Worm (Caenorhabditis elegans): ENCODE measurements around the gene C02C6.14.

The C02C6.14 gene

DNA sequence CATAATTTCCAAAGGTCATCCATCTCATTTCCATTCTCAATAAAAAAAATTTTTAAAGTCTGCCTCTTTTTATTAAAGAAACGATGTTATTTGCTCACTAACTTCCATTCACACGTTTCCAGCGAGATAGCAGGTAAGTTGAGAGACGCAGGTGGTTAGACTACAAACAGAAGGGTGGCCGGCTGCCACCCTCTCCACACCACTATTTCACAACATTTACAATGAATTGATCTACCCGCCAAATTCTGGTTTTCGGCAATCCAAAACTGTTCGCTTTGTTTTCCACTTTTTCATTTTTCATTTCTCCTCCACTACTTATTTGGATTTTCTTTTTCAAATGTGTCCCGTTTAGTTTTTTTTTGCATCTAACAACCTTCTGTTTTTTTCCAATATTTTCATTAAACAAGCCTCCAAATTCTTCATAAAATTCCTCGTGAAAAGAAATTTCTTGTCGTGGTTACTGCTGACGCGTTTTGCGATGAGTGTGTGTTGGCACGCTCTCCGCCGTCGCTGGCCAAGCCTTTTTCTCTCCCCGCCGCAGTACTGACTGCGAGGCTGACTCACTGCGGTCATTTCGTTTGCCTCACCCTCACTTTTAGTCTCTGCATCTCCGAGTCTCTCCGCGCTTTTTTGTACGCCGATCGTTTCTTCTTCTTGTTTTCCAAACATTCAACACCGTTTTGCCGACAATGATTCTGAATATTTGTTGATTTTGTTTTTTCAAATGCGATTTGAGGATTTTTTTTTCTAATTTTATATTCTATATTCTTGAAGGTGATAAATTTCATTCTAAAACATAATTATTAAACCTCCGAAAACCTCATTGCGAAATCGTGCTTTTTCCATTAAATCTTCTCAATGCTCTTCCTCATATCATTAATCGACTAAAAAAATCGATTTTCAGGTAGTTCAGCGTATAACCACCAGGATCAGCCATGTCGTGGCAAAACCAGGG, 30.8 kb downstream of the C02C6.14 start, which contains the start of gene dyn-1 (continued):
- TF ChIP-seq nhr-90 (tag; optimal IDR thresholded peaks at IDR 0.05; ENCODE audit: poor library complexity) (peak; percentile 81), pag-3 (tag; optimal IDR thresholded peaks at IDR 0.05; ENCODE audit: borderline replicate concordance, insufficient read depth) (peak; percentile 77), tbx-2 (tag; optimal IDR thresholded peaks at IDR 0.05) (peak; percentile 69), elt-2 (tag; optimal IDR thresholded peaks at IDR 0.05) (peak; percentile 30), F16B12.6 (tag; optimal IDR thresholded peaks at IDR 0.05) (peak; percentile 1), snpc-4 (tag; optimal IDR thresholded peaks at IDR 0.05) (peak; percentile 58), nhr-47 (tag; optimal IDR thresholded peaks at IDR 0.05) (peak; percentile 70), fos-1 (tag; optimal IDR thresholded peaks at IDR 0.05) (peak; percentile 56)

DNA sequence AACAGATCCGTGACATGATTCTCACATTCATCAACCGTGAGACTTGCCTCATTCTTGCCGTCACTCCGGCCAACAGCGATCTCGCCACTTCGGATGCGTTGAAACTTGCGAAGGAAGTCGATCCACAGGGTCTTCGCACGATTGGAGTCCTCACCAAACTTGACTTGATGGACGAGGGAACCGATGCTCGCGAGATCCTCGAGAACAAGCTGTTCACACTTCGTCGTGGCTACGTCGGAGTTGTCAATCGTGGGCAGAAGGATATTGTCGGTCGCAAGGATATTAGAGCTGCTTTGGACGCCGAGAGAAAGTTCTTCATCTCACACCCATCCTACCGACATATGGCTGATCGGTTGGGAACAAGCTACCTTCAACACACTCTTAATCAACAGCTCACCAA, 32.2 kb downstream of the C02C6.14 start:
- no peak for TF ChIP-seq efl-1 (optimal IDR thresholded peaks at IDR 0.05)
- peak in 1 of 2 experiments; percentile 81 for TF ChIP-seq efl-1 (GFP tag; optimal IDR thresholded peaks at IDR 0.05 in 1 of 2)
- no peak for TF ChIP-seq fkh-10 (GFP tag; optimal IDR thresholded peaks at IDR 0.05)

DNA sequence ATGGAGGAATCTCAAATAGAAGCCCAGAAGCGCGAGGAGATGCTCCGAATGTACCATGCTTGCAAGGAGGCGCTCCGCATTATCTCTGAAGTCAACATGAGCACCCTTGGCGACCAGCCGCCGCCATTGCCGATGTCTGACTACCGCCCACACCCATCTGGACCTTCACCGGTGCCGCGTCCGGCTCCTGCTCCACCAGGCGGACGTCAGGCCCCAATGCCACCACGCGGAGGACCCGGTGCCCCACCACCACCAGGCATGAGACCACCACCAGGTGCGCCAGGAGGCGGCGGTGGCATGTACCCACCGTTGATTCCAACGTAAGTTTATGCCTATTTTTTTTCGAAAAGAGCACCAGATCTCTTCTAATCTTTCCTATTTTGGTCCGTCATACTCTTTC, 34.6 kb downstream of the C02C6.14 start:
- TF ChIP-seq ceh-8 (GFP tag; optimal IDR thresholded peaks at IDR 0.05) (peak; percentile 36), alr-1 (tag; optimal IDR thresholded peaks at IDR 0.05; ENCODE audit: borderline replicate concordance) (no peak)

DNA sequence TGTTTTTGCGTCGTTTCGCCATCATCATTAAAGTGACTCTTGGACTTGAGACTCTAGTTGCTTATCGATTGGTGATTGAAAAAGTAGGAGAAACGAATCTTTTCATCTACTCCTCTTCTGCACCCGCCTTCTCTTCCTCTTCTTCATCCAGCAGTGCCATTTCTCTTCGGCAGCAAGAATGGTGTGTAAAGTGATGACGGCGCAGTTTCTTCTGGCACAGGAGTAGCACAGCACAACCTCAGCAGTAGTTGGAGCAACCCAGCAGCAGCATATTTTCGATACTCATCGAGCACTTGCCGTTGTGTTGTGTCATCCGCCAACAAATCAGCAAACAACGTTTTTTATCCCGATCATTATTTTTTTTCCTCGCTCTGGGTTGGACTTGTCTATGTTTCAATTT, 38.0 kb downstream of the C02C6.14 start:
- TF ChIP-seq hlh-4 (tag; optimal IDR thresholded peaks at IDR 0.05) (no peak), rnt-1 (tag; optimal IDR thresholded peaks at IDR 0.05) (peak; percentile 71), nhr-19 (GFP tag; conservative IDR thresholded peaks at IDR 0.05) (peak; percentile 31; the same call in 1 of the 2 replicates), ztf-11 (tag; optimal IDR thresholded peaks at IDR 0.05) (no peak), snu-23 (GFP tag; optimal IDR thresholded peaks at IDR 0.05) (peak; percentile 23), nhr-71 (tag; optimal IDR thresholded peaks at IDR 0.05) (peak; percentile 58), sup-37 (GFP tag; optimal IDR thresholded peaks at IDR 0.05) (no peak), nhr-237 (tag; optimal IDR thresholded peaks at IDR 0.05) (no peak), lin-14 (GFP tag; optimal IDR thresholded peaks at IDR 0.05) (peak; percentile 37), lir-3 (tag; optimal IDR thresholded peaks at IDR 0.05; ENCODE audit: poor library complexity) (no peak), tlp-1 (tag; optimal IDR thresholded peaks at IDR 0.05) (no peak), ztf-4 (tag; optimal IDR thresholded peaks at IDR 0.05) (no peak), nhr-20 (tag; optimal IDR thresholded peaks at IDR 0.05) (peak; percentile 37), nhr-85 (tag) (no peak), swsn-7 (tag; optimal IDR thresholded peaks at IDR 0.05) (no peak), pag-3 (tag; optimal IDR thresholded peaks at IDR 0.05; ENCODE audit: borderline replicate concordance, insufficient read depth) (peak; percentile 98), lsy-2 (tag; optimal IDR thresholded peaks at IDR 0.05) (peak in 1 of 2 experiments; percentile 23), unc-130 (tag; optimal IDR thresholded peaks at IDR 0.05) (peak; percentile 56)

DNA sequence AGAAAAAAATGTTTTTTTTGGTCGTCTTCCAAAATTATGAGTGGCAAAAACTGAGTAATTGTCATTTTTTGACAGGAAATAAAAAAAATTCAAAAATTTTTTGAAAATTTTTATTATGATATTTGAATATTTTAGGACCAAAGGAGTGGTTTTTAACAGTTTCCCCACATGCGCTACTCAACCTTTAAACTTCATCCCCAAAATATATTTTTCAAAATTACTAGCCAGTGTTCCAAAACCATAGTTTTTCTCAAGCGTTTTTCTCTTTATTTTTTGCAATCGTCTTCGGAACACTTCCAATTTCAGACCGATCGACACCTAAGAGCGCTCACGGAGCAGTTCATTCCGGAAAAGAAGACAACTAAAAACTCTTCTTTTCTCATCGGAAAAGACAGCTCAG, 39.5 kb downstream of the C02C6.14 start, which contains the start of gene K09A9.6:
Gene K09A9.6 (plus strand): TSS at position 301 of the 400 bp plus-strand sequence.
- TF ChIP-seq tlp-1 (tag; optimal IDR thresholded peaks at IDR 0.05) (no peak), ama-1 (optimal IDR thresholded peaks at IDR 0.05) (no peak), aly-2 (tag; optimal IDR thresholded peaks at IDR 0.05) (no peak), isw-1 (GFP tag; IDR thresholded peaks at IDR 0.05) (no peak), unc-98 (GFP tag; IDR thresholded peaks at IDR 0.05) (no peak), nhr-28 (tag; optimal IDR thresholded peaks at IDR 0.05) (no peak), pax-3 (tag; optimal IDR thresholded peaks at IDR 0.05) (no peak), nhr-19 (GFP tag; conservative IDR thresholded peaks at IDR 0.05) (no peak), nhr-77 (tag; optimal IDR thresholded peaks at IDR 0.05) (no peak), jun-1 (tag; optimal IDR thresholded peaks at IDR 0.05) (no peak), dpl-1 (GFP tag; optimal IDR thresholded peaks at IDR 0.05) (no peak), lsy-2 (tag; optimal IDR thresholded peaks at IDR 0.05) (no peak), nhr-12 (tag; optimal IDR thresholded peaks at IDR 0.05) (no peak), efl-3 (GFP tag; optimal IDR thresholded peaks at IDR 0.05) (no peak), lin-15B (tag; optimal IDR thresholded peaks at IDR 0.05) (no peak), ceh-8 (GFP tag; optimal IDR thresholded peaks at IDR 0.05) (no peak)
